Fruit fly (Drosophila melanogaster) whole organism, embryonic: Measurements from ENCODE around the gene CG33939.

Source experiments
- B-H2 ChIP-seq: fragments of 200-800 bp; sonication (Bioruptor generic); optimal IDR thresholded peaks from 2 replicates; lab custom pipeline; 2018; ENCODE audit warnings: missing biosample characterization, mild to moderate bottlenecking, missing genetic modification characterization
- Bteb2 ChIP-seq: fragments of 200-800 bp; sonication (Bioruptor generic); optimal IDR thresholded peaks from 2 replicates; lab custom pipeline; 2016; ENCODE audit warnings: missing biosample characterization, missing genetic modification characterization
- CG10209 ChIP-seq: fragments of 200-800 bp; sonication (Bioruptor generic); optimal IDR thresholded peaks from 3 replicates; lab custom pipeline; 2017; ENCODE audit warnings: missing biosample characterization, mild to moderate bottlenecking, missing genetic modification characterization, missing genetic modification reagents
- CG10321 ChIP-seq: fragments of 200-800 bp; sonication (Bioruptor generic); IDR thresholded peaks from 2 replicates; pipeline ENCODE4 v1.3.6; 2022; ENCODE audit warnings: missing biosample characterization, missing genetic modification characterization
- CG10366 ChIP-seq: fragments of 200-800 bp; sonication (Bioruptor generic); IDR thresholded peaks from 2 replicates; pipeline ENCODE4 v1.3.6; 2022; ENCODE audit warnings: missing biosample characterization, missing genetic modification characterization
- CG10565 ChIP-seq: fragments of 200-800 bp; sonication (Bioruptor generic); optimal IDR thresholded peaks from 3 replicates; lab custom pipeline; 2016; ENCODE audit warnings: missing biosample characterization, mild to moderate bottlenecking, missing genetic modification characterization
- CG11247 ChIP-seq: fragments of 200-800 bp; sonication (Bioruptor generic); IDR thresholded peaks from 2 replicates; pipeline ENCODE4 v1.3.6; 2022; ENCODE audit warnings: missing biosample characterization, missing genetic modification characterization
- CG12299 ChIP-seq: fragments of 200-800 bp; sonication (Bioruptor generic); optimal IDR thresholded peaks from 2 replicates; lab custom pipeline; 2018; ENCODE audit warnings: missing biosample characterization, mild to moderate bottlenecking, missing genetic modification characterization
- CG12391 ChIP-seq: fragments of 200-800 bp; sonication (Bioruptor generic); optimal IDR thresholded peaks from 3 replicates; lab custom pipeline; 2018; ENCODE audit warnings: missing biosample characterization, mild to moderate bottlenecking, missing genetic modification characterization, moderate library complexity
- CG12744 ChIP-seq: fragments of 200-800 bp; sonication (Bioruptor generic); optimal IDR thresholded peaks from 2 replicates; lab custom pipeline; 2016; ENCODE audit warnings: missing biosample characterization, missing genetic modification characterization
- CG1602 ChIP-seq: fragments of 200-800 bp; sonication (Bioruptor generic); optimal IDR thresholded peaks from 3 replicates; lab custom pipeline; 2016; ENCODE audit warnings: missing biosample characterization, missing genetic modification characterization
- CG16863 ChIP-seq: fragments of 200-800 bp; sonication (Bioruptor generic); optimal IDR thresholded peaks from 3 replicates; lab custom pipeline; 2016; ENCODE audit warnings: missing biosample characterization, missing genetic modification characterization
- CG1792 ChIP-seq: fragments of 200-800 bp; sonication (Bioruptor generic); optimal IDR thresholded peaks from 2 replicates; lab custom pipeline; 2016; ENCODE audit warnings: missing biosample characterization, missing genetic modification characterization
- CG2875 ChIP-seq: fragments of 200-800 bp; sonication (Bioruptor generic); optimal IDR thresholded peaks from 2 replicates; lab custom pipeline; 2017; ENCODE audit warnings: missing biosample characterization, mild to moderate bottlenecking, missing genetic modification characterization, missing genetic modification reagents
- CG3995 ChIP-seq: fragments of 200-800 bp; sonication (Bioruptor generic); optimal IDR thresholded peaks from 3 replicates; lab custom pipeline; 2016; ENCODE audit warnings: missing biosample characterization, missing genetic modification characterization
- CG7786 ChIP-seq: fragments of 200-800 bp; sonication (Bioruptor generic); optimal IDR thresholded peaks from 2 replicates; lab custom pipeline; 2016; ENCODE audit warnings: missing biosample characterization, missing genetic modification characterization
- CG7928 ChIP-seq: fragments of 200-800 bp; sonication (Bioruptor generic); optimal IDR thresholded peaks from 2 replicates; lab custom pipeline; 2017; ENCODE audit warnings: missing biosample characterization, mild to moderate bottlenecking, missing genetic modification characterization
- CG8478 ChIP-seq: fragments of >200 bp; optimal IDR thresholded peaks from 2 replicates; lab custom pipeline; 2018
- Eip74EF ChIP-seq, 2 experiments: fragments of 200-800 bp in 1 of 2; fragments of >200 bp in 1 of 2; sonication (Bioruptor generic) in 1 of 2; optimal IDR thresholded peaks; 2 replicates each; lab custom pipeline; 2017 to 2019; ENCODE audit warnings: missing biosample characterization in 2 of 2, missing genetic modification characterization in 2 of 2, mild to moderate bottlenecking in 1 of 2, moderate library complexity in 1 of 2
- Fer3 ChIP-seq: fragments of 200-800 bp; sonication (Bioruptor generic); optimal IDR thresholded peaks from 2 replicates; lab custom pipeline; 2018; ENCODE audit warnings: missing biosample characterization, mild to moderate bottlenecking, missing genetic modification characterization, moderate library complexity
- HLH3B ChIP-seq: fragments of 200-800 bp; sonication (Bioruptor generic); IDR thresholded peaks from 2 replicates; pipeline ENCODE4 v1.3.6; 2022; ENCODE audit warnings: missing biosample characterization, missing genetic modification characterization
- HLHmδ ChIP-seq: fragments of 200-800 bp; sonication (Bioruptor generic); optimal IDR thresholded peaks from 2 replicates; lab custom pipeline; 2018; ENCODE audit warnings: missing biosample characterization, mild to moderate bottlenecking, missing genetic modification characterization, moderate library complexity
- Kr ChIP-seq: fragments of 200-800 bp; sonication (Bioruptor generic); optimal IDR thresholded peaks from 2 replicates; lab custom pipeline; 2017; ENCODE audit warnings: missing biosample characterization, mild to moderate bottlenecking, missing genetic modification characterization
- Poxn ChIP-seq: fragments of 200-800 bp; sonication (Bioruptor generic); IDR thresholded peaks from 2 replicates; pipeline ENCODE4 v1.3.6; 2022; ENCODE audit warnings: missing biosample characterization, missing genetic modification characterization
- Ravus ChIP-seq: fragments of 200-800 bp; sonication (Bioruptor generic); IDR thresholded peaks from 2 replicates; pipeline ENCODE4 v1.3.6; 2022; ENCODE audit warnings: missing biosample characterization, missing genetic modification characterization
- Six4 ChIP-seq: fragments of 200-800 bp; sonication (Bioruptor generic); optimal IDR thresholded peaks from 2 replicates; lab custom pipeline; 2016; ENCODE audit warnings: missing biosample characterization, missing genetic modification characterization
- TFAM ChIP-seq: fragments of 200-800 bp; sonication (Bioruptor generic); optimal IDR thresholded peaks from 2 replicates; lab custom pipeline; 2017; ENCODE audit warnings: missing biosample characterization, missing genetic modification characterization, inconsistent platforms
- Usf ChIP-seq: fragments of 200-800 bp; sonication (Bioruptor generic); optimal IDR thresholded peaks from 2 replicates; lab custom pipeline; 2017; ENCODE audit warnings: missing genotype, missing biosample characterization, missing genetic modification characterization
- Xbp1 ChIP-seq: fragments of 200-800 bp; sonication (Bioruptor generic); optimal IDR thresholded peaks from 3 replicates; lab custom pipeline; 2016; ENCODE audit warnings: missing biosample characterization, mild to moderate bottlenecking, missing genetic modification characterization
- ara ChIP-seq: fragments of 200-800 bp; sonication (Bioruptor generic); IDR thresholded peaks from 2 replicates; pipeline ENCODE4 v1.3.6; 2022; ENCODE audit warnings: missing biosample characterization, missing genetic modification characterization
- az2 ChIP-seq: fragments of 200-800 bp; sonication (Bioruptor generic); optimal IDR thresholded peaks from 3 replicates; lab custom pipeline; 2016; ENCODE audit warnings: missing biosample characterization, missing genetic modification characterization
- bbx ChIP-seq: fragments of 200-800 bp; sonication (Bioruptor generic); IDR thresholded peaks from 2 replicates; pipeline ENCODE4 v1.3.6; 2022; ENCODE audit warnings: missing biosample characterization, missing genetic modification characterization; ENCODE audit not compliant: partially characterized antibody
- bowl ChIP-seq: fragments of 200-800 bp; sonication (Bioruptor generic); IDR thresholded peaks from 2 replicates; pipeline ENCODE4 v1.3.6; 2022; ENCODE audit warnings: missing biosample characterization, missing genetic modification characterization
- btn ChIP-seq: fragments of 200-800 bp; sonication (Bioruptor generic); optimal IDR thresholded peaks from 2 replicates; lab custom pipeline; 2016; ENCODE audit warnings: missing biosample characterization, missing genetic modification characterization
- ci ChIP-seq: fragments of 200-800 bp; sonication (Bioruptor generic); IDR thresholded peaks from 3 replicates; pipeline ENCODE4 v1.3.6; 2022; ENCODE audit warnings: missing biosample characterization, missing genetic modification characterization
- crol ChIP-seq: fragments of 200-800 bp; sonication (Bioruptor generic); IDR thresholded peaks from 2 replicates; pipeline ENCODE4 v1.3.6; 2022; ENCODE audit warnings: missing biosample characterization, missing genetic modification characterization
- da ChIP-seq: fragments of 200-800 bp; sonication (Bioruptor generic); optimal IDR thresholded peaks from 2 replicates; lab custom pipeline; 2016; ENCODE audit warnings: missing biosample characterization, missing genetic modification characterization
- disco-r ChIP-seq: fragments of 200-800 bp; sonication (Bioruptor generic); optimal IDR thresholded peaks from 2 replicates; lab custom pipeline; 2016; ENCODE audit warnings: missing biosample characterization, missing genetic modification characterization
- dm ChIP-seq: fragments of 200-800 bp; sonication (Bioruptor generic); optimal IDR thresholded peaks from 3 replicates; lab custom pipeline; 2016; ENCODE audit warnings: missing biosample characterization, missing genetic modification characterization
- ems ChIP-seq: fragments of 200-800 bp; sonication (Bioruptor generic); optimal IDR thresholded peaks from 3 replicates; lab custom pipeline; 2016; ENCODE audit warnings: missing biosample characterization, missing genetic modification characterization
- gsb ChIP-seq: fragments of 200-800 bp; sonication (Bioruptor generic); IDR thresholded peaks from 2 replicates; pipeline ENCODE4 v1.3.6; 2022; ENCODE audit warnings: missing biosample characterization, missing genetic modification characterization
- jing ChIP-seq: fragments of 200-800 bp; sonication (Bioruptor generic); optimal IDR thresholded peaks from 2 replicates; lab custom pipeline; 2018; ENCODE audit warnings: missing biosample characterization, mild to moderate bottlenecking, missing genetic modification characterization
- ken ChIP-seq: fragments of 200-800 bp; sonication (Bioruptor generic); IDR thresholded peaks from 3 replicates; pipeline ENCODE4 v1.3.6; 2022; ENCODE audit warnings: missing biosample characterization, missing genetic modification characterization
- knrl ChIP-seq: fragments of 200-800 bp; sonication (Bioruptor generic); IDR thresholded peaks from 3 replicates; pipeline ENCODE4 v1.3.6; 2022; ENCODE audit warnings: missing biosample characterization, missing genetic modification characterization; ENCODE audit not compliant: partially characterized antibody
- luna ChIP-seq: fragments of 200-800 bp; sonication (Bioruptor generic); optimal IDR thresholded peaks from 2 replicates; lab custom pipeline; 2016; ENCODE audit warnings: missing biosample characterization, missing genetic modification characterization
- scrt ChIP-seq: fragments of 200-800 bp; sonication (Bioruptor generic); optimal IDR thresholded peaks from 2 replicates; lab custom pipeline; 2018; ENCODE audit warnings: missing biosample characterization, mild to moderate bottlenecking, missing genetic modification characterization, moderate library complexity
- sima ChIP-seq: fragments of 200-800 bp; sonication (Bioruptor generic); optimal IDR thresholded peaks from 2 replicates; lab custom pipeline; 2016; ENCODE audit warnings: missing biosample characterization, missing genetic modification characterization
- sna ChIP-seq: fragments of 200-800 bp; sonication (Bioruptor generic); IDR thresholded peaks from 2 replicates; pipeline ENCODE4 v1.3.6; 2022; ENCODE audit warnings: missing biosample characterization, missing genetic modification characterization; ENCODE audit not compliant: partially characterized antibody
- sug ChIP-seq: fragments of 200-800 bp; optimal IDR thresholded peaks from 2 replicates; lab custom pipeline; 2019; ENCODE audit warnings: missing biosample characterization, mild to moderate bottlenecking, missing genetic modification characterization, moderate library complexity
- wor ChIP-seq: fragments of 200-800 bp; sonication (Bioruptor generic); IDR thresholded peaks from 2 replicates; pipeline ENCODE4 v1.3.6; 2022; ENCODE audit warnings: missing biosample characterization, missing genetic modification characterization
- yki ChIP-seq: fragments of >200 bp; optimal IDR thresholded peaks from 3 replicates; lab custom pipeline; 2018

CG33939 gene

dm6 chrX:19166152-19166935, 8.4 kb downstream of the CG33939 start (continued):
- no peak for TF ChIP-seq HLHmδ (GFP tag; lab: Kevin White, UChicago)
- TF ChIP-seq CG1602 (GFP tag; lab: Kevin White, UChicago) = no peak
- no peak for TF ChIP-seq knrl (GFP tag; lab: Robert Waterston, UW)
- TF ChIP-seq ara (GFP tag; lab: Robert Waterston, UW) = no peak
- peak; percentile 32 for TF ChIP-seq jing (GFP tag; lab: Kevin White, UChicago)
- peak; percentile 9 for TF ChIP-seq CG16863 (GFP tag; lab: Kevin White, UChicago)
- TF ChIP-seq yki (lab: Kevin White, UChicago) = no peak
- no peak for TF ChIP-seq ems
- TF ChIP-seq CG7786 (GFP tag; lab: Kevin White, UChicago) = no peak
- TF ChIP-seq gsb = 0 out of 2 replicates have a peak, but pooled peaks have one; percentile 25
- TF ChIP-seq Kr = no peak
- TF ChIP-seq CG2875 = no peak
- TF ChIP-seq da (GFP tag; lab: Kevin White, UChicago) = no peak
- no peak for TF ChIP-seq CG1792 (GFP tag; lab: Kevin White, UChicago)
- TF ChIP-seq Six4 (GFP tag; lab: Kevin White, UChicago) = no peak
- TF ChIP-seq scrt (GFP tag; lab: Kevin White, UChicago) = peak; percentile 5
- no peak for TF ChIP-seq bbx (GFP tag; lab: Robert Waterston, UW)
- TF ChIP-seq crol (GFP tag; lab: Robert Waterston, UW) = no peak
- no peak for TF ChIP-seq Poxn (GFP tag; lab: Robert Waterston, UW)
- TF ChIP-seq Bteb2 = peak; percentile 14
- no peak for TF ChIP-seq sima (GFP tag; lab: Kevin White, UChicago)
- TF ChIP-seq Fer3 (tag; lab: Kevin White, UChicago) = peak; percentile 10
- peak; percentile 2 for TF ChIP-seq CG12391 (tag; lab: Kevin White, UChicago)
- no peak for TF ChIP-seq disco-r (GFP tag; lab: Kevin White, UChicago)
- no peak for TF ChIP-seq Ravus (GFP tag; lab: Robert Waterston, UW)
- TF ChIP-seq btn (GFP tag; lab: Kevin White, UChicago) = no peak
- TF ChIP-seq CG12744 = peak; percentile 26
- TF ChIP-seq Usf = peak; percentile 8
- TF ChIP-seq CG12299 (tag; lab: Kevin White, UChicago) = no peak
- TF ChIP-seq az2 (GFP tag; lab: Kevin White, UChicago) = peak; percentile 42
- TF ChIP-seq sug (tag; lab: Kevin White, UChicago) = peak; percentile 39
- TF ChIP-seq CG7928 (GFP tag; lab: Kevin White, UChicago) = no peak
- TF ChIP-seq dm (GFP tag; lab: Kevin White, UChicago) = no peak
- TF ChIP-seq CG3995 (GFP tag; lab: Kevin White, UChicago) = no peak
- TF ChIP-seq ken (GFP tag; lab: Robert Waterston, UW) = no peak
- TF ChIP-seq CG11247 (GFP tag; lab: Robert Waterston, UW) = no peak
- TF ChIP-seq CG10366 (GFP tag; lab: Robert Waterston, UW) = no peak
- no peak for TF ChIP-seq CG10565 (GFP tag; lab: Kevin White, UChicago)
- TF ChIP-seq CG10321 (GFP tag; lab: Robert Waterston, UW) = no peak
- no peak for TF ChIP-seq CG8478 (lab: Kevin White, UChicago)
- no peak for TF ChIP-seq wor
- TF ChIP-seq CG10209 (GFP tag; lab: Kevin White, UChicago) = peak; percentile 58
- TF ChIP-seq bowl (GFP tag; lab: Robert Waterston, UW) = no peak
- 0 out of 2 replicates have a peak, but pooled peaks have one; percentile 9 for TF ChIP-seq HLH3B (GFP tag; lab: Robert Waterston, UW)
- no peak for TF ChIP-seq ci (GFP tag; lab: Robert Waterston, UW)
- no peak for TF ChIP-seq luna (GFP tag; lab: Kevin White, UChicago)
- TF ChIP-seq sna (GFP tag; lab: Robert Waterston, UW) = no peak
- TF ChIP-seq Xbp1 (GFP tag; lab: Kevin White, UChicago) = peak; percentile 31
- TF ChIP-seq B-H2 = no peak
- TF ChIP-seq TFAM (GFP tag; lab: Kevin White, UChicago) = no peak
- no peak for TF ChIP-seq Eip74EF (GFP tag; optimal IDR thresholded peaks at IDR 0.05; lab: Kevin White, UChicago)
